Worm (Caenorhabditis elegans) whole organism, midembryonic: ENCODE data around the gene Y57A10A.24.

Experiments
- T22C8.4 ChIP-seq: fragments of 200-800 bp; sonication (Bioruptor generic); IDR thresholded peaks from 2 replicates; pipeline ENCODE4 v1.3.6; 2022; ENCODE audit warnings: missing genetic modification characterization, missing compliant biosample characterization
- cog-1 ChIP-seq: sonication (generic microtip); optimal IDR thresholded peaks from 2 replicates; lab custom pipeline; 2016; ENCODE audit warnings: missing genetic modification characterization, missing compliant biosample characterization
- flt-1 ChIP-seq: fragments of 200-800 bp; sonication (Bioruptor generic); IDR thresholded peaks from 2 replicates; pipeline ENCODE4 v1.3.6; 2022; ENCODE audit warnings: missing genetic modification characterization, missing compliant biosample characterization
- klf-2 ChIP-seq: fragments of 200-800 bp; sonication (Bioruptor generic); conservative IDR thresholded peaks from 2 replicates; pipeline ENCODE4 v1.3.6; 2022; ENCODE audit warnings: missing genetic modification reagents, missing genetic modification characterization, missing compliant biosample characterization
- med-1 ChIP-seq: sonication (generic microtip); optimal IDR thresholded peaks from 2 replicates; lab custom pipeline; 2017; ENCODE audit warnings: missing genetic modification characterization, mild to moderate bottlenecking, missing compliant biosample characterization, antibody characterized with exemption, missing genetic modification reagents; ENCODE audit not compliant: insufficient read depth
- tab-1 ChIP-seq: fragments of 200-800 bp; sonication (Bioruptor generic); IDR thresholded peaks from 2 replicates; pipeline ENCODE4 v1.3.6; 2022; ENCODE audit warnings: missing genetic modification characterization, missing compliant biosample characterization
- ztf-23 ChIP-seq: fragments of 200-800 bp; sonication (Bioruptor generic); IDR thresholded peaks from 2 replicates; pipeline ENCODE4 v1.3.6; 2022; ENCODE audit warnings: missing genetic modification reagents, missing genetic modification characterization, missing compliant biosample characterization
- ztf-29 ChIP-seq: fragments of 200-800 bp; sonication (Bioruptor generic); IDR thresholded peaks from 2 replicates; pipeline ENCODE4 v1.3.6; 2022; ENCODE audit warnings: missing genetic modification reagents, missing genetic modification characterization, missing compliant biosample characterization

ce11 chrII:12266797-12267196, 24.1 kb downstream of the Y57A10A.24 start:
- TF ChIP-seq ztf-29 (GFP tag; lab: Robert Waterston, UW) (no peak), flt-1 (GFP tag; lab: Robert Waterston, UW) (no peak), cog-1 (no peak), tab-1 (GFP tag; lab: Robert Waterston, UW) (no peak), ztf-23 (no peak), T22C8.4 (GFP tag; lab: Robert Waterston, UW) (no peak), med-1 (GFP tag; lab: Kevin White, UChicago) (no peak), klf-2 (GFP tag; lab: Robert Waterston, UW) (no peak)
